Fruit fly (Drosophila melanogaster): ENCODE data around the gene CG13042.

CG13042 gene

DNA sequence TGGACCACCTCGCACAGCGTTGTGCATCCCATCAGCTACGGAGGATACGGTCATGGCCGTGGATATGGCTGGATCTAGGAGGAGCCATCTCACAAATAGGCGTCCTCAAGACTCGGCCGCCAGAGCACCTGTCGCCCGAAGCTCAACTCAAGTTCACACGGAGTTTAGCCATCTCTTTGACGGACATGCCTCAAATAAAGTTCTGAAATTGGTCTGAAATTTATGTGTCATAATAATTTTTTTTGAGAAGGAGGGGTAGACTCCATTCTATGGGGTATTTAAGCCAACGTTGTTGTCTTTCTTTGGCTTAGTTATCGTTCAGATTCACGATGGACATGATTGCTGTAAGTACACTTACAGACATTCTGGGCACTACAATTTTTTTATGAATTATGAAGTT lies 45.2 kb downstream of the CG13042 start, which contains the start of gene CG13070:
Gene CG13070, plus strand, starts transcription at position 301 of the 400 bp plus-strand sequence.
- TF ChIP-seq cato (GFP tag; optimal IDR thresholded peaks at IDR 0.05; ENCODE audit: borderline replicate concordance) (no peak), CG12236 (GFP tag; optimal IDR thresholded peaks at IDR 0.05) (no peak), Atf3 (GFP tag; optimal IDR thresholded peaks at IDR 0.05) (no peak)

DNA sequence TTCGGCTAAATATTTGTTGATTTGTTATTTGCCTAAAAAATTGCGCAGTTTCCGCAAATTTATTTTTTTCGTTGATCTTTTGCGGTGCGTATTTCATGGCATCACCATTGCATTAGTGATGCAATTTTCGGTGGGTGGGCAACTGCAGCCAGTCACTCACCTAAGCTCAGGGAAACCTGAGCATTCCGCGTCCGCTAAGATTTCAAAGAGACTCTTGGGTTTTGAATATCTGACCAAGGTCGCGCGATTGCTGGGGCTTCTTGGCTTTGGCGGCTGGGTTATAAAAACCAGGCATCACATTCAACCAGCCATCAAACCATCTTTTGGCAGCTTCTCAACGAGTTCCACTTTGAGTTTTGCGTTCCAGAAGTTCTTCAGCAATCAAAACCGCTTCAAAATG lies 45.8 kb downstream of the CG13042 start, which contains the start of gene CG13071:
Gene CG13071, plus strand, starts transcription at position 301 of the 400 bp plus-strand sequence.
- TF ChIP-seq sna (GFP tag; IDR thresholded peaks at IDR 0.05; ENCODE audit: partially characterized antibody) (no peak), nom (GFP tag; optimal IDR thresholded peaks at IDR 0.05) (no peak), CG3163 (GFP tag; optimal IDR thresholded peaks at IDR 0.05) (no peak), CG32532 (GFP tag; IDR thresholded peaks at IDR 0.05) (no peak), CG17568 (GFP tag; optimal IDR thresholded peaks at IDR 0.05) (no peak), nerfin-1 (tag; optimal IDR thresholded peaks at IDR 0.05) (no peak), hb (GFP tag; IDR thresholded peaks at IDR 0.05; ENCODE audit: partially characterized antibody) (no peak), CG13624 (GFP tag; optimal IDR thresholded peaks at IDR 0.05) (no peak), Bteb2 (GFP tag; optimal IDR thresholded peaks at IDR 0.05) (no peak), CG7786 (GFP tag; optimal IDR thresholded peaks at IDR 0.05) (no peak), maf-S (GFP tag; optimal IDR thresholded peaks at IDR 0.05) (no peak), CG1024 (GFP tag; IDR thresholded peaks at IDR 0.05) (no peak), Fer3 (tag; optimal IDR thresholded peaks at IDR 0.05) (no peak), scrt (GFP tag; optimal IDR thresholded peaks at IDR 0.05) (no peak), Dfd (GFP tag; optimal IDR thresholded peaks at IDR 0.05) (no peak), CG34422 (GFP tag; IDR thresholded peaks at IDR 0.05) (no peak), CG7556 (GFP tag; optimal IDR thresholded peaks at IDR 0.05) (no peak), fru (optimal IDR thresholded peaks at IDR 0.05) (no peak), aop (GFP tag; IDR thresholded peaks at IDR 0.05) (no peak)

dm6 chr3L:16261505-16261904 lies 46.8 kb downstream of the CG13042 start, which contains the start of gene CG34247:
Gene CG34247, minus strand, starts transcription at chr3L:16261605.
- TF ChIP-seq Hr3 (GFP tag; optimal IDR thresholded peaks at IDR 0.05) (no peak), Ada2b (GFP tag; IDR thresholded peaks at IDR 0.05) (no peak), Drgx (GFP tag; IDR thresholded peaks at IDR 0.05) (no peak), CG18011 (GFP tag; optimal IDR thresholded peaks at IDR 0.05) (no peak), gce (GFP tag; IDR thresholded peaks at IDR 0.05) (no peak), CG15073 (GFP tag; optimal IDR thresholded peaks at IDR 0.05) (no peak), wor (GFP tag; IDR thresholded peaks at IDR 0.05) (no peak), ranshi (GFP tag; IDR thresholded peaks at IDR 0.05) (no peak), HLH4C (GFP tag; IDR thresholded peaks at IDR 0.05; ENCODE audit: partially characterized antibody) (no peak), disco-r (GFP tag; optimal IDR thresholded peaks at IDR 0.05) (no peak)

dm6 chr3L:16259552-16259951 lies 48.7 kb downstream of the CG13042 start, which contains the start of gene CG13053:
Gene CG13053, minus strand, starts transcription at chr3L:16259722.
- TF ChIP-seq bsh (GFP tag; optimal IDR thresholded peaks at IDR 0.05), result peak in 1 of 2 experiments; percentile 55
- no peak for TF ChIP-seq Side (GFP tag; optimal IDR thresholded peaks at IDR 0.05)
- peak; percentile 37 for TF ChIP-seq nom (GFP tag; optimal IDR thresholded peaks at IDR 0.05)
- TF ChIP-seq CG6813 (GFP tag; optimal IDR thresholded peaks at IDR 0.05), result no peak
- no peak for TF ChIP-seq esg (GFP tag; conservative IDR thresholded peaks at IDR 0.05)
